Worm (Caenorhabditis elegans): ENCODE measurements around the gene C07C7.1.
A peak's percentile ranks its signal among the peaks of the same experiment; 100 is the strongest.

Gene C07C7.1

DNA sequence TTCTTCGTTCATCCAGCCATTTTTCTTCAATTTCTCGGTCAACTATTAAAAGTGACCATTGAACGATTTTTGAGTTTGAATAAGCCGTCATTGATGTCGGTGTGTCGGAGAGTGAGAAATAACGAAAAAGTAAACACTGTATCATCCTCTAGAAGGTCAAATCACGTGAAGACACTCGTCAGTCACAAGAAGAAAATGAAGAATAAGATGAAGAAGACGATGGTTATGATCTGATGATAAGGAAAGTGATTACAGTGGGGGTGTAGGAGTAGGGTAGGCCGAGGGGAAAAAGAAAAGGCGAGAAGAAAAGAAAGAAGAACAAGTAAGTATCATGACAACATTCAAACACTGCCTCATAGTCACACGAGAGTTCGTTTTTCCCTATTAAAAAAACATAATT, 13.5 kb downstream of the C07C7.1 start (continued):
- no peak for TF ChIP-seq lin-29 (GFP tag; IDR thresholded peaks at IDR 0.05)
- TF ChIP-seq fkh-10 (GFP tag; optimal IDR thresholded peaks at IDR 0.05), result no peak
- TF ChIP-seq aha-1 (tag), result no peak
- 0 out of 2 replicates have a peak, but pooled peaks have one; percentile 46 for TF ChIP-seq php-3 (GFP tag; IDR thresholded peaks at IDR 0.05)
- TF ChIP-seq dmd-6 (GFP tag; IDR thresholded peaks at IDR 0.05), result peak; percentile 72
- TF ChIP-seq hlh-11 (tag; optimal IDR thresholded peaks at IDR 0.05), result peak; percentile 88
- no peak for TF ChIP-seq gei-8 (GFP tag; optimal IDR thresholded peaks at IDR 0.05)
- peak; percentile 57 for TF ChIP-seq nhr-10 (tag; optimal IDR thresholded peaks at IDR 0.05)
- 0 out of 2 replicates have a peak, but pooled peaks have one; percentile 49 for TF ChIP-seq tra-1 (GFP tag; IDR thresholded peaks at IDR 0.05)
- TF ChIP-seq mdl-1 (tag; optimal IDR thresholded peaks at IDR 0.05), result peak; percentile 30 to 75
- no peak for TF ChIP-seq dmd-9 (GFP tag; IDR thresholded peaks at IDR 0.05)
- no peak for TF ChIP-seq ceh-28 (tag; optimal IDR thresholded peaks at IDR 0.05)
- TF ChIP-seq hlh-30 (tag; optimal IDR thresholded peaks at IDR 0.05; ENCODE audit: insufficient read depth), result peak; percentile 97
- TF ChIP-seq duxl-1 (tag; optimal IDR thresholded peaks at IDR 0.05; ENCODE audit: poor library complexity), result no peak
- TF ChIP-seq ZK546.5 (tag; optimal IDR thresholded peaks at IDR 0.05), result no peak
- TF ChIP-seq lin-15B (tag; optimal IDR thresholded peaks at IDR 0.05), result no peak
- no peak for TF ChIP-seq saeg-2 (GFP tag; IDR thresholded peaks at IDR 0.05)
- no peak for TF ChIP-seq daf-16 (GFP tag; optimal IDR thresholded peaks at IDR 0.05)
- TF ChIP-seq daf-16 (tag; optimal IDR thresholded peaks at IDR 0.05), result peak; percentile 87
- TF ChIP-seq nhr-6 (tag; optimal IDR thresholded peaks at IDR 0.05), result peak; percentile 10
- TF ChIP-seq dve-1 (tag; optimal IDR thresholded peaks at IDR 0.05; ENCODE audit: insufficient read depth), result peak; percentile 88
- no peak for TF ChIP-seq ceh-62 (tag; optimal IDR thresholded peaks at IDR 0.05)
- TF ChIP-seq lin-1 (GFP tag; IDR thresholded peaks at IDR 0.05), result 0 out of 2 replicates have a peak, but pooled peaks have one; percentile 29
- peak in 1 of 2 experiments; percentile 92 for TF ChIP-seq unc-62 (GFP tag; optimal IDR thresholded peaks at IDR 0.05 in 1 of 2)
- no peak for TF ChIP-seq unc-62 (tag; optimal IDR thresholded peaks at IDR 0.05)
- no peak for TF ChIP-seq F26F4.8 (GFP tag; conservative IDR thresholded peaks at IDR 0.05)
- TF ChIP-seq ceh-32 (tag; optimal IDR thresholded peaks at IDR 0.05; ENCODE audit: poor library complexity), result no peak

- TF ChIP-seq ces-1 (GFP tag; optimal IDR thresholded peaks at IDR 0.05) (no peak), ama-1 (optimal IDR thresholded peaks at IDR 0.05) (no peak), mep-1 (tag; optimal IDR thresholded peaks at IDR 0.05) (no peak), Y75B8A.6 (GFP tag; IDR thresholded peaks at IDR 0.05) (no peak), nhr-10 (tag; optimal IDR thresholded peaks at IDR 0.05) (no peak), dmd-6 (GFP tag; IDR thresholded peaks at IDR 0.05) (peak; percentile 32; the same call in 1 of the 2 replicates), zfp-2 (tag; optimal IDR thresholded peaks at IDR 0.05) (no peak), D1046.2 (GFP tag; IDR thresholded peaks at IDR 0.05) (no peak), hif-1 (tag; optimal IDR thresholded peaks at IDR 0.05) (no peak), egl-27 (tag; optimal IDR thresholded peaks at IDR 0.05) (no peak), gei-8 (GFP tag; optimal IDR thresholded peaks at IDR 0.05) (no peak), fos-1 (tag; optimal IDR thresholded peaks at IDR 0.05) (no peak), lin-39 (tag; optimal IDR thresholded peaks at IDR 0.05) (no peak), lin-13 (GFP tag; optimal IDR thresholded peaks at IDR 0.05) (no peak), ZK337.2 (GFP tag; IDR thresholded peaks at IDR 0.05) (no peak), mes-2 (tag; optimal IDR thresholded peaks at IDR 0.05; ENCODE audit: poor library complexity, severe bottlenecking) (no peak), nhr-6 (tag; optimal IDR thresholded peaks at IDR 0.05) (no peak), vab-7 (GFP tag; IDR thresholded peaks at IDR 0.05) (no peak), nhr-11 (tag; optimal IDR thresholded peaks at IDR 0.05) (no peak), snpc-1.2 (GFP tag; IDR thresholded peaks at IDR 0.05) (no peak), madf-9 (GFP tag; conservative IDR thresholded peaks at IDR 0.05) (no peak), aha-1 (tag) (peak; percentile 91), ztf-11 (tag; optimal IDR thresholded peaks at IDR 0.05) (no peak), nhr-42 (GFP tag; IDR thresholded peaks at IDR 0.05) (no peak), mdl-1 (tag; optimal IDR thresholded peaks at IDR 0.05) (peak in 1 of 2 experiments; percentile 7), F10B5.3 (tag; optimal IDR thresholded peaks at IDR 0.05) (no peak), nhr-28 (tag; optimal IDR thresholded peaks at IDR 0.05) (peak; percentile 46)
These were observed 14.7 kb downstream of the C07C7.1 start for ce11 chrIV:9199148-9199938.

Measured in whole organism, L4 larva.